4 fruit fly cellular contexts compared by ENCODE assay signal in genomic region chrX:11716731-11717326, dm6.
A peak's percentile ranks its signal among the peaks of the same experiment; 100 is the strongest.
TF ChIP-seq lines count a peak whose summit lies in the region.

Gene prtp, plus strand, starts transcription at chrX:11716756.

- peak; percentile 4 for TF ChIP-seq CTCF in whole organism, embryonic (GFP tag; optimal IDR thresholded peaks at IDR 0.05; lab: Kevin White, UChicago)

TF ChIP-seq in whole organism, adult, 20 proteins besides CTCF, POLR2A, EP300 and RAD21:
- peak; percentile 54 for TF ChIP-seq Mnt (GFP tag; optimal IDR thresholded peaks at IDR 0.05; lab: Kevin White, UChicago)
- peak; percentile 45 for TF ChIP-seq CG5204 (GFP tag; optimal IDR thresholded peaks at IDR 0.05; lab: Kevin White, UChicago)
- TF ChIP-seq Crg-1 (GFP tag; optimal IDR thresholded peaks at IDR 0.05; lab: Kevin White, UChicago) = peak; percentile 15
- TF ChIP-seq CG14711 (tag; optimal IDR thresholded peaks at IDR 0.05; lab: Kevin White, UChicago) = peak; percentile 71
- peak; percentile 30 for TF ChIP-seq bab1 (GFP tag; optimal IDR thresholded peaks at IDR 0.05; lab: Kevin White, UChicago)
- no peak for TF ChIP-seq ovo (GFP tag; optimal IDR thresholded peaks at IDR 0.05; lab: Kevin White, UChicago)

TF ChIP-seq in whole organism, embryonic, 481 proteins besides CTCF, POLR2A, EP300 and RAD21 (continues in another document):
- TF ChIP-seq zen2 (GFP tag; IDR thresholded peaks at IDR 0.05; lab: Robert Waterston, UW; ENCODE audit: partially characterized antibody) (no peak), Xbp1 (GFP tag; optimal IDR thresholded peaks at IDR 0.05; lab: Kevin White, UChicago) (peak; percentile 11), chn (GFP tag; optimal IDR thresholded peaks at IDR 0.05; lab: Kevin White, UChicago) (no peak), GATAe (GFP tag; conservative IDR thresholded peaks at IDR 0.05; lab: Robert Waterston, UW) (no peak), crp (GFP tag; optimal IDR thresholded peaks at IDR 0.05; lab: Kevin White, UChicago) (peak; percentile 17 to 81), TFAM (GFP tag; optimal IDR thresholded peaks at IDR 0.05; lab: Kevin White, UChicago) (no peak), ATbp (GFP tag; optimal IDR thresholded peaks at IDR 0.05; lab: Kevin White, UChicago) (no peak), bab2 (GFP tag; optimal IDR thresholded peaks at IDR 0.05; lab: Kevin White, UChicago) (no peak), wek (GFP tag; optimal IDR thresholded peaks at IDR 0.05; lab: Kevin White, UChicago) (no peak), Atf3 (GFP tag; optimal IDR thresholded peaks at IDR 0.05; lab: Kevin White, UChicago) (no peak), en (GFP tag; optimal IDR thresholded peaks at IDR 0.05; lab: Kevin White, UChicago) (no peak), CG31224 (GFP tag; IDR thresholded peaks at IDR 0.05; lab: Robert Waterston, UW) (no peak), Awh (GFP tag; IDR thresholded peaks at IDR 0.05; lab: Robert Waterston, UW) (no peak), zen (tag; optimal IDR thresholded peaks at IDR 0.05; lab: Kevin White, UChicago) (no peak), cato (GFP tag; optimal IDR thresholded peaks at IDR 0.05; lab: Kevin White, UChicago; ENCODE audit: borderline replicate concordance) (no peak), hkb (optimal IDR thresholded peaks at IDR 0.05; lab: Kevin White, UChicago) (no peak), hkb (GFP tag; IDR thresholded peaks at IDR 0.05; lab: Robert Waterston, UW) (peak; percentile 50; the same call in 1 of the 2 replicates), usp (GFP tag; optimal IDR thresholded peaks at IDR 0.05; lab: Kevin White, UChicago) (no peak), unpg (GFP tag; optimal IDR thresholded peaks at IDR 0.05; lab: Kevin White, UChicago) (peak; percentile 16), Bdp1 (GFP tag; optimal IDR thresholded peaks at IDR 0.05; lab: Kevin White, UChicago) (no peak), exex (tag; optimal IDR thresholded peaks at IDR 0.05; lab: Kevin White, UChicago) (no peak), Meics (GFP tag; optimal IDR thresholded peaks at IDR 0.05; lab: Kevin White, UChicago) (no peak), CG12299 (tag; optimal IDR thresholded peaks at IDR 0.05; lab: Kevin White, UChicago) (peak; percentile 26), Sry-β (GFP tag; optimal IDR thresholded peaks at IDR 0.05; lab: Kevin White, UChicago) (peak; percentile 78), CG12744 (GFP tag; optimal IDR thresholded peaks at IDR 0.05; lab: Kevin White, UChicago) (no peak), H2.0 (GFP tag; IDR thresholded peaks at IDR 0.05; lab: Robert Waterston, UW) (no peak), fu2 (GFP tag; optimal IDR thresholded peaks at IDR 0.05; lab: Kevin White, UChicago) (no peak), HLHmδ (GFP tag; optimal IDR thresholded peaks at IDR 0.05; lab: Kevin White, UChicago) (no peak), nerfin-2 (GFP tag; IDR thresholded peaks at IDR 0.05; lab: Robert Waterston, UW; ENCODE audit: partially characterized antibody) (peak; percentile 19; the same call in 1 of the 2 replicates)

TF ChIP-seq in whole organism, prepupa, 60 proteins besides CTCF, POLR2A, EP300 and RAD21:
- peak; percentile 90 for TF ChIP-seq CG1621 (tag; optimal IDR thresholded peaks at IDR 0.05; lab: Kevin White, UChicago)
- TF ChIP-seq fkh (GFP tag; optimal IDR thresholded peaks at IDR 0.05; lab: Kevin White, UChicago) = no peak
- TF ChIP-seq dac (GFP tag; optimal IDR thresholded peaks at IDR 0.05; lab: Kevin White, UChicago) = no peak
- TF ChIP-seq acj6 (GFP tag; optimal IDR thresholded peaks at IDR 0.05; lab: Kevin White, UChicago) = no peak
- TF ChIP-seq CG34406 (GFP tag; optimal IDR thresholded peaks at IDR 0.05; lab: Kevin White, UChicago) = no peak
- TF ChIP-seq spab (GFP tag; optimal IDR thresholded peaks at IDR 0.05; lab: Kevin White, UChicago) = no peak
- peak; percentile 80 for TF ChIP-seq Eip93F (GFP tag; optimal IDR thresholded peaks at IDR 0.05; lab: Kevin White, UChicago)
- TF ChIP-seq Eip78C (GFP tag; lab: Kevin White, UChicago) = peak; percentile 57
- TF ChIP-seq CG10631 (GFP tag; optimal IDR thresholded peaks at IDR 0.05; lab: Kevin White, UChicago) = no peak
TF ChIP-seq in whole organism, prepupa: peak in this region for 3.

TF ChIP-seq in whole organism, wandering third instar larva, 38 proteins besides CTCF, POLR2A, EP300 and RAD21:
- TF ChIP-seq dl (GFP tag; optimal IDR thresholded peaks at IDR 0.05; lab: Kevin White, UChicago; ENCODE audit: insufficient read depth in 1 of 2, partially characterized antibody in 2 of 2) (no peak), Hnf4 (GFP tag; optimal IDR thresholded peaks at IDR 0.05; lab: Kevin White, UChicago) (peak; percentile 44), Dif (GFP tag; optimal IDR thresholded peaks at IDR 0.05; lab: Kevin White, UChicago; ENCODE audit: partially characterized antibody) (peak; percentile 16), tai (GFP tag; optimal IDR thresholded peaks at IDR 0.05; lab: Kevin White, UChicago) (no peak), brk (GFP tag; optimal IDR thresholded peaks at IDR 0.05; lab: Kevin White, UChicago) (peak; percentile 78), fru (GFP tag; optimal IDR thresholded peaks at IDR 0.05; lab: Kevin White, UChicago) (peak; percentile 31), h (GFP tag; optimal IDR thresholded peaks at IDR 0.05; lab: Kevin White, UChicago) (peak; percentile 50), rgr (GFP tag; optimal IDR thresholded peaks at IDR 0.05; lab: Kevin White, UChicago) (peak; percentile 49), CG9705 (GFP tag; optimal IDR thresholded peaks at IDR 0.05; lab: Kevin White, UChicago) (no peak), sage (GFP tag; optimal IDR thresholded peaks at IDR 0.05; lab: Kevin White, UChicago) (peak; percentile 16), Myc (optimal IDR thresholded peaks at IDR 0.05; lab: Kevin White, UChicago) (peak; percentile 27), Sp1 (GFP tag; optimal IDR thresholded peaks at IDR 0.05; lab: Kevin White, UChicago) (no peak), OdsH (GFP tag; optimal IDR thresholded peaks at IDR 0.05; lab: Kevin White, UChicago) (peak; percentile 27)
TF ChIP-seq in whole organism, wandering third instar larva: peak in this region for 9.
